Worm (Caenorhabditis elegans) whole organism, early embryonic: ENCODE measurements around the gene srh-211.

ENCODE experiments used
- B0310.2 ChIP-seq: sonication (generic microtip); optimal IDR thresholded peaks from 2 replicates; lab custom pipeline; 2016; ENCODE audit warnings: mild to moderate bottlenecking, missing genetic modification characterization, missing compliant biosample characterization
- F13C5.2 ChIP-seq: sonication (generic microtip); optimal IDR thresholded peaks from 2 replicates; lab custom pipeline; 2017; ENCODE audit warnings: mild to moderate bottlenecking, missing genetic modification characterization, inconsistent platforms, missing compliant biosample characterization
- aly-1 ChIP-seq: sonication (generic microtip); optimal IDR thresholded peaks from 2 replicates; lab custom pipeline; 2016; ENCODE audit warnings: missing genetic modification characterization, missing compliant biosample characterization
- ama-1 ChIP-seq: fragments of 150-350 bp; optimal IDR thresholded peaks from 2 replicates; lab custom pipeline; 2014
- ceh-13 ChIP-seq: fragments of 200-800 bp; sonication (Bioruptor generic); optimal IDR thresholded peaks from 2 replicates; lab custom pipeline; 2018; ENCODE audit warnings: mild to moderate bottlenecking, missing genetic modification characterization, missing compliant biosample characterization
- ceh-36 ChIP-seq: sonication (generic microtip); optimal IDR thresholded peaks from 2 replicates; lab custom pipeline; 2016; ENCODE audit warnings: missing genetic modification characterization, inconsistent platforms, missing compliant biosample characterization
- ets-7 ChIP-seq: sonication (generic microtip); optimal IDR thresholded peaks from 2 replicates; lab custom pipeline; 2016; ENCODE audit warnings: missing genotype, missing genetic modification characterization, missing compliant biosample characterization
- flt-1 ChIP-seq: fragments of 200-800 bp; sonication (Bioruptor generic); IDR thresholded peaks from 2 replicates; pipeline ENCODE4 v1.3.6; 2022; ENCODE audit warnings: missing genetic modification characterization, missing compliant biosample characterization
- hmbx-1 ChIP-seq: sonication (generic microtip); optimal IDR thresholded peaks from 2 replicates; lab custom pipeline; 2016; ENCODE audit warnings: mild to moderate bottlenecking, missing genetic modification characterization, missing compliant biosample characterization
- hmg-4 ChIP-seq: fragments of 200-800 bp; sonication (Bioruptor generic); optimal IDR thresholded peaks from 2 replicates; lab custom pipeline; 2018; ENCODE audit warnings: mild to moderate bottlenecking, missing genetic modification characterization, missing compliant biosample characterization
- hnd-1 ChIP-seq: sonication (generic microtip); optimal IDR thresholded peaks from 2 replicates; lab custom pipeline; 2016; ENCODE audit warnings: missing genetic modification characterization, missing compliant biosample characterization
- pes-1 ChIP-seq: fragments of 200-800 bp; sonication (Bioruptor generic); IDR thresholded peaks from 2 replicates; pipeline ENCODE4 v1.3.6; 2022; ENCODE audit warnings: missing genetic modification reagents, missing genetic modification characterization, missing compliant biosample characterization
- scrt-1 ChIP-seq: fragments of 200-800 bp; sonication (Bioruptor generic); IDR thresholded peaks from 2 replicates; pipeline ENCODE4 v1.3.6; 2022; ENCODE audit warnings: missing genetic modification characterization, missing compliant biosample characterization
- sea-1 ChIP-seq: fragments of 200-800 bp; sonication (Bioruptor generic); conservative IDR thresholded peaks from 2 replicates; pipeline ENCODE4 v1.3.6; 2022; ENCODE audit warnings: missing genetic modification characterization, missing compliant biosample characterization
- tbx-11 ChIP-seq: fragments of 200-800 bp; sonication (Bioruptor generic); IDR thresholded peaks from 2 replicates; pipeline ENCODE4 v1.3.6; 2022; ENCODE audit warnings: missing genetic modification characterization, missing compliant biosample characterization
- tbx-37 ChIP-seq: fragments of 200-800 bp; sonication (Bioruptor generic); conservative IDR thresholded peaks from 2 replicates; pipeline ENCODE4 v1.3.6; 2022; ENCODE audit warnings: missing genetic modification reagents, missing genetic modification characterization, missing compliant biosample characterization
- tra-4 ChIP-seq: sonication (generic microtip); optimal IDR thresholded peaks from 2 replicates; lab custom pipeline; 2017; ENCODE audit warnings: missing genetic modification characterization, missing compliant biosample characterization

srh-211 gene

ce11 chrV:4043632-4044031 is 37.6 kb downstream of the srh-211 start, which contains the start of gene phat-3:
Gene phat-3, plus strand, starts transcription at chrV:4043932.
- TF ChIP-seq pes-1 (GFP tag; lab: Robert Waterston, UW) (no peak), hnd-1 (no peak), sea-1 (GFP tag; lab: Robert Waterston, UW) (no peak), F13C5.2 (tag; lab: Kevin White, UChicago) (no peak), B0310.2 (tag; lab: Kevin White, UChicago) (no peak), scrt-1 (GFP tag; lab: Robert Waterston, UW) (no peak), tbx-11 (GFP tag; lab: Robert Waterston, UW) (no peak), aly-1 (tag; lab: Kevin White, UChicago) (no peak), ceh-36 (tag; lab: Kevin White, UChicago) (no peak), hmbx-1 (tag; lab: Kevin White, UChicago) (no peak), tbx-37 (no peak), flt-1 (GFP tag; lab: Robert Waterston, UW) (no peak), ama-1 (lab: Kevin White, UChicago) (no peak), hmg-4 (no peak)

- no peak for TF ChIP-seq tra-4 (tag; lab: Kevin White, UChicago)
- TF ChIP-seq flt-1 (GFP tag; lab: Robert Waterston, UW), result no peak
- TF ChIP-seq hmg-4, result no peak
- TF ChIP-seq aly-1 (tag; lab: Kevin White, UChicago), result no peak
- no peak for TF ChIP-seq hnd-1
- no peak for TF ChIP-seq scrt-1 (GFP tag; lab: Robert Waterston, UW)
- no peak for TF ChIP-seq tbx-37
- TF ChIP-seq B0310.2 (tag; lab: Kevin White, UChicago), result no peak
- TF ChIP-seq ceh-13 (GFP tag; lab: Kevin White, UChicago), result no peak
- no peak for TF ChIP-seq tbx-11 (GFP tag; lab: Robert Waterston, UW)
Measured at ce11 chrV:4041853-4042424, 39.2 kb downstream of the srh-211 start, which contains the start of the genes C49G7.10 and irg-2. Gene C49G7.10, minus strand, starts transcription at chrV:4042021. Gene irg-2, plus strand, starts transcription at chrV:4042181.

- TF ChIP-seq tbx-11 (GFP tag; lab: Robert Waterston, UW) (no peak), ceh-36 (tag; lab: Kevin White, UChicago) (no peak), scrt-1 (GFP tag; lab: Robert Waterston, UW) (no peak), sea-1 (GFP tag; lab: Robert Waterston, UW) (no peak), hnd-1 (no peak)
Measured at ce11 chrV:4038557-4038956, 42.6 kb downstream of the srh-211 start.

ce11 chrV:4038110-4038509 is 43.1 kb downstream of the srh-211 start, which contains the start of gene C49G7.12:
Gene C49G7.12, plus strand, starts transcription at chrV:4038410.
- TF ChIP-seq hmbx-1 (tag; lab: Kevin White, UChicago), result no peak
- TF ChIP-seq tbx-11 (GFP tag; lab: Robert Waterston, UW), result no peak
- TF ChIP-seq hnd-1, result no peak
- no peak for TF ChIP-seq ceh-13 (GFP tag; lab: Kevin White, UChicago)
- no peak for TF ChIP-seq ceh-36 (tag; lab: Kevin White, UChicago)
- no peak for TF ChIP-seq F13C5.2 (tag; lab: Kevin White, UChicago)
- no peak for TF ChIP-seq ets-7 (tag; lab: Kevin White, UChicago)
- TF ChIP-seq sea-1 (GFP tag; lab: Robert Waterston, UW), result no peak

- TF ChIP-seq tbx-11 (GFP tag; lab: Robert Waterston, UW) (no peak), scrt-1 (GFP tag; lab: Robert Waterston, UW) (no peak), ets-7 (tag; lab: Kevin White, UChicago) (no peak), ama-1 (lab: Kevin White, UChicago) (no peak), hnd-1 (no peak), hmbx-1 (tag; lab: Kevin White, UChicago) (no peak), tbx-37 (no peak), sea-1 (GFP tag; lab: Robert Waterston, UW) (no peak), hmg-4 (no peak), ceh-36 (tag; lab: Kevin White, UChicago) (no peak), B0310.2 (tag; lab: Kevin White, UChicago) (no peak), flt-1 (GFP tag; lab: Robert Waterston, UW) (no peak), pes-1 (GFP tag; lab: Robert Waterston, UW) (no peak), aly-1 (tag; lab: Kevin White, UChicago) (no peak), tra-4 (tag; lab: Kevin White, UChicago) (no peak), F13C5.2 (tag; lab: Kevin White, UChicago) (no peak), ceh-13 (GFP tag; lab: Kevin White, UChicago) (no peak)
Measured at ce11 chrV:4035811-4036210, 45.4 kb downstream of the srh-211 start, which contains the start of gene C49G7.13. Gene C49G7.13, plus strand, starts transcription at chrV:4036111.

- TF ChIP-seq scrt-1 (GFP tag; lab: Robert Waterston, UW), result no peak
- no peak for TF ChIP-seq aly-1 (tag; lab: Kevin White, UChicago)
- TF ChIP-seq hmbx-1 (tag; lab: Kevin White, UChicago), result no peak
- TF ChIP-seq tbx-11 (GFP tag; lab: Robert Waterston, UW), result no peak
- no peak for TF ChIP-seq ceh-36 (tag; lab: Kevin White, UChicago)
- no peak for TF ChIP-seq hmg-4
- no peak for TF ChIP-seq F13C5.2 (tag; lab: Kevin White, UChicago)
- TF ChIP-seq B0310.2 (tag; lab: Kevin White, UChicago), result no peak
- no peak for TF ChIP-seq tra-4 (tag; lab: Kevin White, UChicago)
- no peak for TF ChIP-seq flt-1 (GFP tag; lab: Robert Waterston, UW)
- TF ChIP-seq ets-7 (tag; lab: Kevin White, UChicago), result no peak
- no peak for TF ChIP-seq sea-1 (GFP tag; lab: Robert Waterston, UW)
- TF ChIP-seq pes-1 (GFP tag; lab: Robert Waterston, UW), result no peak
Measured at ce11 chrV:4034303-4034702, 46.9 kb downstream of the srh-211 start, which contains the start of gene C49G7.7. Gene C49G7.7, plus strand, starts transcription at chrV:4034476.

- no peak for TF ChIP-seq hmbx-1 (tag; lab: Kevin White, UChicago)
- TF ChIP-seq ets-7 (tag; lab: Kevin White, UChicago), result no peak
- TF ChIP-seq ceh-36 (tag; lab: Kevin White, UChicago), result no peak
- no peak for TF ChIP-seq hnd-1
- TF ChIP-seq ama-1 (lab: Kevin White, UChicago), result no peak
- TF ChIP-seq aly-1 (tag; lab: Kevin White, UChicago), result no peak
Measured at ce11 chrV:4031319-4031718, 49.9 kb downstream of the srh-211 start, which contains the start of gene cyp-35A4. Gene cyp-35A4, plus strand, starts transcription at chrV:4031619.
